Worm (Caenorhabditis elegans) whole organism, late embryonic: Measurements from ENCODE around the gene clec-175.

Experiments
- ceh-31 ChIP-seq: sonication (generic microtip); optimal IDR thresholded peaks from 2 replicates; lab custom pipeline; 2016; ENCODE audit warnings: missing genetic modification characterization, missing compliant biosample characterization
- fkh-10 ChIP-seq: fragments of 150-350 bp; optimal IDR thresholded peaks from 2 replicates; lab custom pipeline; 2014; ENCODE audit warnings: missing biosample characterization, missing genetic modification reagents, missing genetic modification characterization
- hlh-13 ChIP-seq: fragments of 200-800 bp; sonication (Bioruptor generic); optimal IDR thresholded peaks from 2 replicates; lab custom pipeline; 2018; ENCODE audit warnings: mild to moderate bottlenecking, missing genetic modification characterization, missing compliant biosample characterization
- lin-11 ChIP-seq: fragments of 200-800 bp; sonication (Bioruptor generic); optimal IDR thresholded peaks from 2 replicates; lab custom pipeline; 2018; ENCODE audit warnings: mild to moderate bottlenecking, missing genetic modification characterization, missing compliant biosample characterization
- nhr-11 ChIP-seq: fragments of 150-350 bp; optimal IDR thresholded peaks from 2 replicates; lab custom pipeline; 2014; ENCODE audit warnings: missing biosample characterization, missing genetic modification characterization
- odd-2 ChIP-seq: sonication (generic microtip); optimal IDR thresholded peaks from 2 replicates; lab custom pipeline; 2017; ENCODE audit warnings: antibody characterized with exemption, mild to moderate bottlenecking, missing genetic modification characterization, missing compliant biosample characterization
- sox-4 ChIP-seq: sonication (generic microtip); optimal IDR thresholded peaks from 2 replicates; lab custom pipeline; 2017; ENCODE audit warnings: mild to moderate bottlenecking, missing genetic modification characterization, inconsistent platforms, missing compliant biosample characterization
- ttx-3 ChIP-seq: sonication (generic microtip); optimal IDR thresholded peaks from 2 replicates; lab custom pipeline; 2016; ENCODE audit warnings: missing genetic modification reagents, missing genetic modification characterization, missing compliant biosample characterization

DNA sequence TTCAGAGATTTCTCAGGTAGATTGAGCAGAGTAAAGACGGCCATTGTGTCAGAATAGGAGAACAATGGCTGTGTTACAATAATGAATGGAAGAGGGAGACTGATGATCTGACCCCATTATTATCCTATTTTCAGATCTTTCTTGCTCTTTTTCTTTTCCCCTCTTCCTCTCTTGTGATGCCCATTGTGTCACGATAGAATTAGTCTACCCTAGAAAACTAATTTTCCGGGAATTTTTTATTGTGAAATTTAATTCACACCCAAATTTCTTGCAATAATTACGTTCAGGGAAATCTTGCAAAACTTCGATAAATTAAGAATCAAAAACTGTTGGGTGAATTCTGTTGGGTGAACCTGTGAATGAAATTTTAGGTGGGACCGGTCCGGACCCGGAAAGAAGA is 18.9 kb downstream of the clec-175 start, which contains the start of gene fbxb-75:
- TF ChIP-seq nhr-11 (tag; lab: Kevin White, UChicago) (no peak), ceh-31 (tag; lab: Kevin White, UChicago) (no peak), lin-11 (tag; lab: Kevin White, UChicago) (no peak), hlh-13 (GFP tag; lab: Kevin White, UChicago) (no peak), odd-2 (no peak), sox-4 (tag; lab: Kevin White, UChicago) (no peak), fkh-10 (GFP tag; lab: Kevin White, UChicago) (no peak), ttx-3 (tag; lab: Kevin White, UChicago) (no peak)
